Fruit fly (Drosophila melanogaster) whole organism, adult: ENCODE data around the gene pyd.

ENCODE experiments used
- CG11617 ChIP-seq: fragments of 200-800 bp; sonication (Bioruptor generic); optimal IDR thresholded peaks from 2 replicates; lab custom pipeline; 2017; ENCODE audit warnings: mild to moderate bottlenecking, missing biosample characterization, missing genetic modification reagents, missing genetic modification characterization
- CG12768 ChIP-seq: fragments of 200-800 bp; sonication (Bioruptor generic); optimal IDR thresholded peaks from 2 replicates; lab custom pipeline; 2017; ENCODE audit warnings: missing biosample characterization, missing genetic modification characterization, mild to moderate bottlenecking, moderate library complexity, missing genetic modification reagents
- CG14711 ChIP-seq: fragments of 200-800 bp; sonication (Bioruptor generic); optimal IDR thresholded peaks from 2 replicates; lab custom pipeline; 2018; ENCODE audit warnings: missing biosample characterization, mild to moderate bottlenecking, missing genetic modification characterization, moderate library complexity
- CG1620 ChIP-seq: fragments of 200-800 bp; sonication (Bioruptor generic); optimal IDR thresholded peaks from 2 replicates; lab custom pipeline; 2016; ENCODE audit warnings: missing biosample characterization, missing genetic modification characterization
- CG33017 ChIP-seq: fragments of 200-800 bp; sonication (Bioruptor generic); optimal IDR thresholded peaks from 2 replicates; lab custom pipeline; 2018; ENCODE audit warnings: missing biosample characterization, mild to moderate bottlenecking, missing genetic modification characterization, moderate library complexity
- CG5204 ChIP-seq: fragments of 200-800 bp; sonication (Bioruptor generic); optimal IDR thresholded peaks from 2 replicates; lab custom pipeline; 2016; ENCODE audit warnings: missing biosample characterization, missing genetic modification characterization
- CG7045 ChIP-seq: fragments of 200-800 bp; sonication (Bioruptor generic); optimal IDR thresholded peaks from 2 replicates; lab custom pipeline; 2017; ENCODE audit warnings: missing biosample characterization, mild to moderate bottlenecking, missing genetic modification characterization
- CG7101 ChIP-seq: fragments of 200-800 bp; sonication (Bioruptor generic); optimal IDR thresholded peaks from 2 replicates; lab custom pipeline; 2018; ENCODE audit warnings: missing biosample characterization, mild to moderate bottlenecking, missing genetic modification characterization, moderate library complexity
- Clk ChIP-seq: fragments of 200-800 bp; sonication (Bioruptor generic); optimal IDR thresholded peaks from 2 replicates; lab custom pipeline; 2017; ENCODE audit warnings: missing biosample characterization, missing genetic modification characterization
- Crg-1 ChIP-seq: fragments of 200-800 bp; sonication (Bioruptor generic); optimal IDR thresholded peaks from 2 replicates; lab custom pipeline; 2016; ENCODE audit warnings: missing biosample characterization, missing genetic modification characterization
- Hr96 ChIP-seq: fragments of 200-800 bp; sonication (Bioruptor generic); optimal IDR thresholded peaks from 2 replicates; lab custom pipeline; 2016; ENCODE audit warnings: missing biosample characterization, missing genetic modification characterization
- Mnt ChIP-seq: fragments of 200-800 bp; sonication (Bioruptor generic); optimal IDR thresholded peaks from 2 replicates; lab custom pipeline; 2016; ENCODE audit warnings: missing biosample characterization, mild to moderate bottlenecking, missing genetic modification characterization
- bab1 ChIP-seq: fragments of 200-800 bp; sonication (Bioruptor generic); optimal IDR thresholded peaks from 3 replicates; lab custom pipeline; 2019; ENCODE audit warnings: missing biosample characterization, mild to moderate bottlenecking, missing genetic modification characterization, moderate library complexity
- cic ChIP-seq: fragments of 200-800 bp; sonication (Bioruptor generic); optimal IDR thresholded peaks from 2 replicates; lab custom pipeline; 2017; ENCODE audit warnings: missing biosample characterization, mild to moderate bottlenecking, missing genetic modification characterization, moderate library complexity
- cnc ChIP-seq, 2 experiments: fragments of >200 bp; optimal IDR thresholded peaks; 2 replicates each; lab custom pipeline; 2017
- kay ChIP-seq: fragments of 200-800 bp; sonication (Bioruptor generic); peaks from one replicate; lab custom pipeline; 2016; ENCODE audit warnings: missing biosample characterization, missing genetic modification characterization, borderline replicate concordance
- ovo ChIP-seq: fragments of 200-800 bp; sonication (Bioruptor generic); optimal IDR thresholded peaks from 2 replicates; lab custom pipeline; 2016; ENCODE audit warnings: missing biosample characterization, missing genetic modification characterization
- pad ChIP-seq: fragments of 200-800 bp; sonication (Bioruptor generic); optimal IDR thresholded peaks from 3 replicates; lab custom pipeline; 2017; ENCODE audit warnings: missing biosample characterization, missing genetic modification characterization, mild to moderate bottlenecking, moderate library complexity, missing genetic modification reagents
- tj ChIP-seq: fragments of 200-800 bp; sonication (Bioruptor generic); optimal IDR thresholded peaks from 3 replicates; lab custom pipeline; 2017; ENCODE audit warnings: missing biosample characterization, mild to moderate bottlenecking, missing genetic modification characterization, moderate library complexity
- toe ChIP-seq: fragments of 200-800 bp; sonication (Bioruptor generic); optimal IDR thresholded peaks from 2 replicates; lab custom pipeline; 2016; ENCODE audit warnings: missing biosample characterization, missing genetic modification characterization

The pyd gene

dm6 chr3R:8784788-8785187, 146.9 kb downstream of the pyd start:
- TF ChIP-seq CG33017 (tag; lab: Kevin White, UChicago) (no peak), CG1620 (GFP tag; lab: Kevin White, UChicago) (no peak), bab1 (GFP tag; lab: Kevin White, UChicago) (no peak), CG12768 (GFP tag; lab: Kevin White, UChicago) (no peak), cic (GFP tag; lab: Kevin White, UChicago) (no peak), CG7045 (GFP tag; lab: Kevin White, UChicago) (no peak), CG11617 (no peak), Mnt (GFP tag; lab: Kevin White, UChicago) (no peak), cnc (optimal IDR thresholded peaks at IDR 0.05; lab: Kevin White, UChicago) (no peak), CG5204 (no peak), kay (no peak)

- TF ChIP-seq cnc (optimal IDR thresholded peaks at IDR 0.05; lab: Kevin White, UChicago) (no peak), pad (GFP tag; lab: Kevin White, UChicago) (no peak), CG5204 (no peak), CG12768 (GFP tag; lab: Kevin White, UChicago) (no peak), bab1 (GFP tag; lab: Kevin White, UChicago) (no peak)
These were observed 151.0 kb downstream of the pyd start, which contains the start of gene CG33189 for dm6 chr3R:8780689-8781088. Gene CG33189 (minus strand): TSS chr3R:8780789.

dm6 chr3R:8779823-8780222, 151.9 kb downstream of the pyd start, which contains the start of gene CG33191:
Gene CG33191 (minus strand): TSS chr3R:8779923.
- TF ChIP-seq CG7045 (GFP tag; lab: Kevin White, UChicago) (no peak), pad (GFP tag; lab: Kevin White, UChicago) (no peak), Hr96 (GFP tag; lab: Kevin White, UChicago) (no peak), Clk (GFP tag; lab: Kevin White, UChicago) (no peak), ovo (GFP tag; lab: Kevin White, UChicago) (no peak), CG14711 (tag; lab: Kevin White, UChicago) (no peak), CG33017 (tag; lab: Kevin White, UChicago) (no peak), toe (GFP tag; lab: Kevin White, UChicago) (no peak), bab1 (GFP tag; lab: Kevin White, UChicago) (no peak), cic (GFP tag; lab: Kevin White, UChicago) (no peak), CG7101 (no peak), kay (no peak), CG11617 (no peak), tj (no peak), CG12768 (GFP tag; lab: Kevin White, UChicago) (no peak), CG1620 (GFP tag; lab: Kevin White, UChicago) (no peak), cnc (optimal IDR thresholded peaks at IDR 0.05; lab: Kevin White, UChicago) (no peak), CG5204 (no peak), Crg-1 (GFP tag; lab: Kevin White, UChicago) (no peak)
